Fruit fly (Drosophila melanogaster) whole organism: ENCODE results near the gene RhoGAP92B.

ENCODE experiments used
- CG8478 ChIP-seq: fragments of >200 bp; optimal IDR thresholded peaks from 2 replicates; lab custom pipeline; 2018; ENCODE audit warnings: inconsistent platforms
- Dll ChIP-seq: fragments of >200 bp; optimal IDR thresholded peaks from 2 replicates; lab custom pipeline; 2017
- EcR ChIP-seq, 2 experiments: fragments of >200 bp; optimal IDR thresholded peaks; 2 replicates each; lab custom pipeline; 2017; ENCODE audit warnings: missing biosample characterization in 2 of 2, missing genetic modification characterization in 2 of 2, missing genetic modification reagents in 2 of 2
- pan ChIP-seq: fragments of >200 bp; optimal IDR thresholded peaks from 2 replicates; lab custom pipeline; 2017
- psq ChIP-seq: fragments of >200 bp; optimal IDR thresholded peaks from 2 replicates; lab custom pipeline; 2017
- usp ChIP-seq: fragments of >200 bp; optimal IDR thresholded peaks from 2 replicates; lab custom pipeline; 2017; ENCODE audit warnings: missing biosample characterization, missing genetic modification characterization, mixed read lengths

RhoGAP92B gene

dm6 chr3R:19904865-19905373 lies at the start of gene RhoGAP92B, which contains the start of gene Surf6:
Gene RhoGAP92B (plus strand): TSS chr3R:19905164.
Gene Surf6 (minus strand): TSS chr3R:19904868.
- TF ChIP-seq usp (GFP tag; lab: Kevin White, UChicago) (no peak), Dll (lab: Kevin White, UChicago) (no peak), EcR (GFP tag; optimal IDR thresholded peaks at IDR 0.05; lab: Kevin White, UChicago) (no peak), CG8478 (no peak), psq (lab: Kevin White, UChicago) (no peak), pan (no peak)

DNA sequence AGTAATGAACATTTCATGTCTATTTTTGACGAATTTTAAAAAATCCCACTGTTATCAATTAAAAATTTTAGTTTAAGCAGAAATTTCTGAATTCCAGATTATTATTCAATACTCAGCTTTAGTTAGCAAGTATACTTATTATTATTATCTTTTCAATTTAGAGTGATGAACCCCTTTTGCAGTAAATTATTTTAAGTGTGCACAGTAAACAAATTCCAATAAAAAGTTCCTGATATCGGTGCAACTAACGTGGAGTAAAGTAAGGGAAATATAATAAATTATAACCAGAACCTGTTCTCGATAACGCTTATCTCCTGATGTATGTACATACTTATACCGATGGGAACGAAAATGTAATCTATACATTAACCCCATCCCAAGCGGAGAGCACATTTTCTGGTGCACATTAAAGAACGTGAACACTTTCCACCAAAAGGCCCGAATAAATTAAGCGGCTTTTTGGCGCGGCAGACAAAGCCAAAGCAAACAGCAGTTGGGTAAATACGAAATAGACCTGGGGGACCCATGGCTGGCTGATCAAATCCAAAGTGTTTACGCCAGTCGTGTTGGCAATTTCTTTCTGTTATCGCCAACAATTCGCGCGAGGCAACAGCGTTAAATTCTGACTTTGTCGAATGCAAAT lies 46.8 kb upstream of the RhoGAP92B start:
- TF ChIP-seq usp (GFP tag; lab: Kevin White, UChicago) (no peak), EcR (GFP tag; optimal IDR thresholded peaks at IDR 0.05; lab: Kevin White, UChicago) (no peak), psq (lab: Kevin White, UChicago) (no peak), pan (no peak), Dll (lab: Kevin White, UChicago) (no peak), CG8478 (no peak)

DNA sequence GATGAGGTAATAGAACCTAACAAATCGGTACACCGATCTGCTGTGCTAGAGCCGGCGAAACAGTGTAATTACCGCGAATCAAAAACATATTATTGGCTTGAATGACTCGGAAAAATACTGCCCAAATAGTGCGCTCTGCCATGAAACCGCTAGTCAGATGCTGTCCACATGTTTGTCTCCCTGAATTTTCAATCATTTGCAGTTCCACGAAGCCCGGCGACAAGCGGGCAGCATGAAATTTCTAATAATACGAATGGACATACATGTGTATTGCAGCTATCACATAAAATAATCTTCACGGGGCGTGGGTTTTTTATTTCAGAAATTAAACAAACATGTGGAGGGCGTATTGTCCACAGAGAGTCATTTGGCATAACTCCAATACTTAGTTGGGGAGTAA lies 46.0 kb upstream of the RhoGAP92B start:
- TF ChIP-seq Dll (lab: Kevin White, UChicago) = no peak
- no peak for TF ChIP-seq CG8478
- TF ChIP-seq EcR (GFP tag; optimal IDR thresholded peaks at IDR 0.05; lab: Kevin White, UChicago) = no peak
- no peak for TF ChIP-seq pan
- TF ChIP-seq usp (GFP tag; lab: Kevin White, UChicago) = no peak
- no peak for TF ChIP-seq psq (lab: Kevin White, UChicago)

- no peak for TF ChIP-seq Dll (lab: Kevin White, UChicago)
- TF ChIP-seq EcR (GFP tag; optimal IDR thresholded peaks at IDR 0.05; lab: Kevin White, UChicago) = no peak
- TF ChIP-seq psq (lab: Kevin White, UChicago) = no peak
- no peak for TF ChIP-seq usp (GFP tag; lab: Kevin White, UChicago)
- TF ChIP-seq pan = no peak
- TF ChIP-seq CG8478 = no peak
Measured at dm6 chr3R:19859370-19860033, 45.5 kb upstream of the RhoGAP92B start.

- TF ChIP-seq usp (GFP tag; lab: Kevin White, UChicago) = no peak
- TF ChIP-seq psq (lab: Kevin White, UChicago) = no peak
- TF ChIP-seq Dll (lab: Kevin White, UChicago) = no peak
- no peak for TF ChIP-seq CG8478
- TF ChIP-seq pan = no peak
- no peak for TF ChIP-seq EcR (GFP tag; optimal IDR thresholded peaks at IDR 0.05; lab: Kevin White, UChicago)
Measured at dm6 chr3R:19860996-19861719, 43.8 kb upstream of the RhoGAP92B start, which contains the start of the genes Ire1 and Mrm2. Gene Ire1 (minus strand): TSS chr3R:19861291. Gene Mrm2 (plus strand): TSS chr3R:19861610.

DNA sequence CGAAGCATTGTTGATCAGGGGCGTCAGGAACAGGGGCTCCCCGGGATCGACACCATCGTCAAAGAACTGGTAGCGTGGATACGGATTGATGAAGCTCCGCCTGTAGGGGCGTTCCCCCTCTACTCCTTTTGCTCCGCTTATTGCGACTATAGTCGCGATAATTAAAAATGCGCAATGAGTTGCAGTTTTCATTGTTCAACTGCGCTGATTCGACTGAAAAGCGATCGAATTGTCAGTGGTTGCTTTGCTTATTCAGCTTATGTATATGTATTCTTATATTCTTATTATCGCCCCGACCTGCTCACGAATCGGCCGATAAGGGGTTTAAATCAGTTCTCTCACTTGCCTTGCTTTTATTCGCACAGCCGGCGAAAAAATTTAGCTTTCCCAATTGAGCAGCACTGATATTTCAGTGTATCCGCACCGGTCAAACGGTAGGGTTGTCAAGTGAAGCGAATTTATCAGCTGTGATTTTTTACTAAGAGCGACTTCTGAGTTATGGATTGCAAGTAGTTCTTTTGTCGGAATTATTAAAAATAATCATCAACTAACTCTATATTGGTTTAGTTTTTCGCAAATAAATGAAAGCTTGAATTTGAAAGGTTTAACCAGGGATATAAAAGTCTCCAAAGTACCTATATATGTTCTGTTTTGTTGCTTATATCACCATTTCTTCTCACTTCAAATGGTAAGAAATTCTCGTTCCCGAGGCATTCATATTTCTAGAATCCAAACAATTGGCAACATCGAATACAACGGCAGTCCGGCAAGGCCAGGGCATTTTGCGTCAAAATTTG lies 40.8 kb upstream of the RhoGAP92B start, which contains the start of the genes CG4572 and CG4686:
Gene CG4572, minus strand, starts transcription at position 415 of the 797 bp plus-strand sequence.
Gene CG4686, plus strand, starts transcription at position 518 of the 797 bp plus-strand sequence.
- no peak for TF ChIP-seq EcR (GFP tag; optimal IDR thresholded peaks at IDR 0.05; lab: Kevin White, UChicago)
- no peak for TF ChIP-seq Dll (lab: Kevin White, UChicago)
- no peak for TF ChIP-seq pan
- TF ChIP-seq usp (GFP tag; lab: Kevin White, UChicago) = no peak
- no peak for TF ChIP-seq psq (lab: Kevin White, UChicago)
- TF ChIP-seq CG8478 = no peak

- no peak for TF ChIP-seq CG8478
- no peak for TF ChIP-seq psq (lab: Kevin White, UChicago)
- TF ChIP-seq EcR (GFP tag; optimal IDR thresholded peaks at IDR 0.05; lab: Kevin White, UChicago) = no peak
- TF ChIP-seq Dll (lab: Kevin White, UChicago) = no peak
Measured at dm6 chr3R:19873102-19873737, 31.7 kb upstream of the RhoGAP92B start.

- TF ChIP-seq CG8478 = no peak
- TF ChIP-seq Dll (lab: Kevin White, UChicago) = peak; percentile 75
Measured at dm6 chr3R:19875118-19875887, 29.7 kb upstream of the RhoGAP92B start, which contains the start of gene Mrp5. Gene Mrp5 (minus strand): TSS chr3R:19875678.

DNA sequence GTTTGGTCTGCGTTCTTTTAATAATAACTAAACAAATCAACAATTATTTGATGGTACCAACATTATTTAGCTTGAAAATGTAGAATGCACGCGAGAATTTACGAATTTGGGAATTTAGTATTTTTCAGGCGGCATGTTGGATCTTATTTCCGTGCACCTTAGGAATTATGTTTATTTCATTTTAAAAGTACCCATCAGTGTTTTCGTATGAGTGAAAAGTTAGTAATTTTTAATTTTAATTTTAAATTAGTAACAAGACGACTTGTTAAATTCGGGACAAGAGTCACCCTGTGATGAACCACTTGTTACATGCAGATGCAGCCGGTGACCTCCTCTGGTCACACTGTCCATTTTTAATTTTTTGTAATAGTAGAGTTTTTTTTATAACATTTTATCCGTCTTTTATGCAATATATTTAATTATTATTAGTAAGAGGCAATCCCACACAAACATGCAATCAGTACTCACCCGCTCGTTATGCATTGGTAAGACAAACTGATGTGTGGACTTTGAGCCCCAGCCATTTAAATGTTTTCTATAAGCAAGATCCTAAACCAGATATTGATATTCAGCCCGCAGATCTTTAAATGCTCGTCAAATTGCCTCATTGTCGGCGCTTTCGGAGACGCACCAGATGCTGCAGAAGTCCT lies 27.4 kb upstream of the RhoGAP92B start, which contains the start of the genes CG17186 and Arc42:
Gene CG17186, minus strand, starts transcription at position 88 of the 650 bp plus-strand sequence.
Gene Arc42, plus strand, starts transcription at position 311 of the 650 bp plus-strand sequence.
- TF ChIP-seq CG8478 (no peak), EcR (GFP tag; optimal IDR thresholded peaks at IDR 0.05; lab: Kevin White, UChicago) (no peak), usp (GFP tag; lab: Kevin White, UChicago) (no peak), Dll (lab: Kevin White, UChicago) (no peak), psq (lab: Kevin White, UChicago) (no peak), pan (no peak)
